Worm (Caenorhabditis elegans): ENCODE data around the gene erp-44.2.

Gene erp-44.2

ce11 chrIV:7790801-7791588 is 43.5 kb downstream of the erp-44.2 start, which contains the start of gene rsp-6 (continued):
- TF ChIP-seq madf-10 (tag; optimal IDR thresholded peaks at IDR 0.05) (peak; percentile 88), ztf-22 (GFP tag; optimal IDR thresholded peaks at IDR 0.05) (no peak), ekl-4 (GFP tag; IDR thresholded peaks at IDR 0.05) (peak; percentile 85), nhr-27 (tag; optimal IDR thresholded peaks at IDR 0.05) (no peak), F10E7.11 (tag; optimal IDR thresholded peaks at IDR 0.05) (no peak), snpc-3.4 (tag; optimal IDR thresholded peaks at IDR 0.05) (peak; percentile 75), Y56A3A.18 (GFP tag; IDR thresholded peaks at IDR 0.05) (no peak), dpff-1 (tag; optimal IDR thresholded peaks at IDR 0.05) (no peak), D2030.7 (GFP tag; IDR thresholded peaks at IDR 0.05) (peak; percentile 83), F57A8.1 (GFP tag; optimal IDR thresholded peaks at IDR 0.05) (no peak), K11D2.4 (GFP tag; IDR thresholded peaks at IDR 0.05) (no peak), ZK185.1 (tag; optimal IDR thresholded peaks at IDR 0.05; ENCODE audit: poor library complexity, severe bottlenecking) (peak; percentile 82), sdz-38 (tag; optimal IDR thresholded peaks at IDR 0.05) (no peak), F39B2.1 (GFP tag; IDR thresholded peaks at IDR 0.05) (no peak), madf-8 (GFP tag; conservative IDR thresholded peaks at IDR 0.05) (peak; percentile 81), B0035.1 (tag; optimal IDR thresholded peaks at IDR 0.05) (no peak), hrde-1 (tag; optimal IDR thresholded peaks at IDR 0.05; ENCODE audit: borderline replicate concordance) (no peak), somi-1 (GFP tag; optimal IDR thresholded peaks at IDR 0.05) (no peak), repo-1 (tag; optimal IDR thresholded peaks at IDR 0.05) (no peak), lin-54 (GFP tag; optimal IDR thresholded peaks at IDR 0.05) (peak; percentile 88), bed-1 (GFP tag; IDR thresholded peaks at IDR 0.05) (no peak), attf-5 (GFP tag; optimal IDR thresholded peaks at IDR 0.05) (peak; percentile 59), rpc-1 (optimal IDR thresholded peaks at IDR 0.05) (no peak), rpc-1 (tag; optimal IDR thresholded peaks at IDR 0.05) (no peak), Y53G8AR.9 (GFP tag; conservative IDR thresholded peaks at IDR 0.05) (peak; percentile 89), bed-2 (GFP tag; IDR thresholded peaks at IDR 0.05) (no peak), snpc-1.1 (tag; optimal IDR thresholded peaks at IDR 0.05; ENCODE audit: insufficient read depth) (peak; percentile 43), tlf-1 (GFP tag; optimal IDR thresholded peaks at IDR 0.05) (peak; percentile 88), efl-1 (GFP tag; optimal IDR thresholded peaks at IDR 0.05) (peak; percentile 93), let-526 (GFP tag; IDR thresholded peaks at IDR 0.05) (0 out of 2 replicates have a peak, but pooled peaks have one; percentile 70), snpc-1.3 (tag; optimal IDR thresholded peaks at IDR 0.05; ENCODE audit: insufficient read depth) (peak; percentile 80), cebp-1 (GFP tag; IDR thresholded peaks at IDR 0.05) (peak; percentile 76), cebp-1 (tag; optimal IDR thresholded peaks at IDR 0.05) (peak; percentile 84), B0019.2 (GFP tag; conservative IDR thresholded peaks at IDR 0.05) (peak; percentile 77), attf-6 (GFP tag; IDR thresholded peaks at IDR 0.05) (no peak; the same call in 1 of the 2 replicates), ets-4 (GFP tag; optimal IDR thresholded peaks at IDR 0.05) (no peak), tbx-9 (tag; optimal IDR thresholded peaks at IDR 0.05; ENCODE audit: borderline replicate concordance) (no peak), nfya-2 (GFP tag; IDR thresholded peaks at IDR 0.05) (no peak), ceh-100 (GFP tag; IDR thresholded peaks at IDR 0.05) (peak; percentile 61), let-607 (tag; optimal IDR thresholded peaks at IDR 0.05) (peak in 1 of 2 experiments; percentile 60), aptf-2 (GFP tag; conservative IDR thresholded peaks at IDR 0.05) (peak; percentile 29; the same call in 1 of the 2 replicates), lsy-27 (tag; optimal IDR thresholded peaks at IDR 0.05; ENCODE audit: borderline replicate concordance, insufficient read depth) (no peak)

Data from whole organism, young adult.